Worm (Caenorhabditis elegans): Measurements from ENCODE around the gene str-211.

- no peak for TF ChIP-seq W03F9.2 (tag; optimal IDR thresholded peaks at IDR 0.05)
- no peak for TF ChIP-seq him-1 (tag; optimal IDR thresholded peaks at IDR 0.05)
Measured at ce11 chrV:4895744-4896143, 48.4 kb downstream of the str-211 start, which contains the start of gene ugt-9.

Measured in whole organism, L4/young adult.